Fruit fly (Drosophila melanogaster) whole organism, prepupa: ENCODE measurements around the gene CG9386.

Experiments used
- Blimp-1 ChIP-seq: fragments of 200-800 bp; sonication (Bioruptor generic); optimal IDR thresholded peaks from 3 replicates; lab custom pipeline; 2017; ENCODE audit warnings: missing biosample characterization, missing genetic modification characterization, mild to moderate bottlenecking, moderate library complexity, missing genetic modification reagents
- CG10669 ChIP-seq: fragments of 200-800 bp; sonication (Bioruptor generic); optimal IDR thresholded peaks from 3 replicates; lab custom pipeline; 2018; ENCODE audit warnings: missing biosample characterization, mild to moderate bottlenecking, missing genetic modification characterization, moderate library complexity
- CG11902 ChIP-seq: fragments of 200-800 bp; sonication (Bioruptor generic); optimal IDR thresholded peaks from 3 replicates; lab custom pipeline; 2016; ENCODE audit warnings: missing biosample characterization, missing genetic modification characterization
- CG31627 ChIP-seq: fragments of 200-800 bp; sonication (Bioruptor generic); optimal IDR thresholded peaks from 3 replicates; lab custom pipeline; 2016; ENCODE audit warnings: missing biosample characterization, missing genetic modification characterization
- CG6792 ChIP-seq: fragments of 200-800 bp; sonication (Bioruptor generic); optimal IDR thresholded peaks from 3 replicates; lab custom pipeline; 2016; ENCODE audit warnings: missing biosample characterization, missing genetic modification characterization
- CG6808 ChIP-seq: fragments of 200-800 bp; sonication (Bioruptor generic); optimal IDR thresholded peaks from 3 replicates; lab custom pipeline; 2017; ENCODE audit warnings: missing biosample characterization, missing genetic modification characterization, mild to moderate bottlenecking, moderate library complexity, missing genetic modification reagents
- CG7368 ChIP-seq: fragments of 200-800 bp; sonication (Bioruptor generic); optimal IDR thresholded peaks from 3 replicates; lab custom pipeline; 2016; ENCODE audit warnings: missing biosample characterization, missing genetic modification characterization
- Eip78C ChIP-seq: fragments of 200-800 bp; sonication (Bioruptor generic); peaks from one replicate; lab custom pipeline; 2016; ENCODE audit warnings: missing biosample characterization, missing genetic modification characterization
- Eip93F ChIP-seq: fragments of 200-800 bp; sonication (Bioruptor generic); optimal IDR thresholded peaks from 2 replicates; lab custom pipeline; 2016; ENCODE audit warnings: missing biosample characterization, mild to moderate bottlenecking, missing genetic modification characterization
- Lpt ChIP-seq: fragments of 200-800 bp; sonication (Bioruptor generic); optimal IDR thresholded peaks from 3 replicates; lab custom pipeline; 2016; ENCODE audit warnings: missing biosample characterization, missing genetic modification characterization
- cyc ChIP-seq: fragments of 200-800 bp; sonication (Bioruptor generic); optimal IDR thresholded peaks from 3 replicates; lab custom pipeline; 2016; ENCODE audit warnings: missing biosample characterization, missing genetic modification characterization
- dsx ChIP-seq: fragments of 200-800 bp; optimal IDR thresholded peaks from 3 replicates; lab custom pipeline; 2019; ENCODE audit warnings: missing biosample characterization, mild to moderate bottlenecking, missing genetic modification characterization, moderate library complexity; ENCODE audit not compliant: poor library complexity, severe bottlenecking
- pdm3 ChIP-seq: fragments of 200-800 bp; sonication (Bioruptor generic); optimal IDR thresholded peaks from 3 replicates; lab custom pipeline; 2016; ENCODE audit warnings: missing biosample characterization, missing genetic modification characterization
- ss ChIP-seq, 2 experiments: fragments of 200-800 bp; sonication (Bioruptor generic); optimal IDR thresholded peaks; 2 replicates in 1 of 2; 3 replicates in 1 of 2; lab custom pipeline; 2017 to 2018; ENCODE audit warnings: mild to moderate bottlenecking in 2 of 2, missing biosample characterization in 2 of 2, missing genetic modification characterization in 2 of 2, moderate library complexity in 1 of 2

DNA sequence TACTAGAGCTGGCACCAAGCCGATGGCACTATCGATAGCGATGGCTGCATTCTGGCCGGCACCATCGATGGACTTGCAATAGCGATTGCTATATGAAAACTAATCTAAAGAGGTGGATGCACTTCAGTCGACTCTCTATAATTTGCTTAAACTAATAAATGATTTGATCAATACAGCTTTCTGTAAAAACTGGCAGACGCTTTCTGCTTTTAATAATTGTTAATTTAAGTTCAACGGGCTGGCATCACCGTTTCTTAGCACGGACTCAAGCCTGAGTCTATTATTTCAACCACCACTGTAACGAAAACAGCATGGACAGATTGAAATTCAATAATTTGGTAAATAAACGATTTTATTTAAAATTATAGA, 42.2 kb downstream of the CG9386 start, which contains the start of the genes Ras85D and Rlb1:
- TF ChIP-seq pdm3 (GFP tag; lab: Kevin White, UChicago): no peak
- TF ChIP-seq Eip93F (GFP tag; lab: Kevin White, UChicago): no peak
- peak; percentile 72 for TF ChIP-seq cyc (GFP tag; lab: Kevin White, UChicago)
- TF ChIP-seq CG10669 (GFP tag; lab: Kevin White, UChicago): no peak
- peak; percentile 84 for TF ChIP-seq CG31627 (GFP tag; lab: Kevin White, UChicago)
- TF ChIP-seq CG6792: peak; percentile 35
- no peak for TF ChIP-seq Blimp-1 (GFP tag; lab: Kevin White, UChicago)
- peak; percentile 66 for TF ChIP-seq Eip78C
- no peak for TF ChIP-seq CG7368 (GFP tag; lab: Kevin White, UChicago)
- TF ChIP-seq dsx (GFP tag; lab: Kevin White, UChicago): no peak
- TF ChIP-seq CG11902 (GFP tag; lab: Kevin White, UChicago): peak; percentile 54
- no peak for TF ChIP-seq CG6808
- no peak for TF ChIP-seq ss (GFP tag; optimal IDR thresholded peaks at IDR 0.05; lab: Kevin White, UChicago)
- TF ChIP-seq Lpt (GFP tag; lab: Kevin White, UChicago): peak; percentile 14
